Fruit fly (Drosophila melanogaster) whole organism: ENCODE measurements around the gene Tsen34.

Experiments
- CG8478 ChIP-seq: fragments of >200 bp; optimal IDR thresholded peaks from 2 replicates; lab custom pipeline; 2018; ENCODE audit warnings: inconsistent platforms
- Dll ChIP-seq: fragments of >200 bp; optimal IDR thresholded peaks from 2 replicates; lab custom pipeline; 2017
- EcR ChIP-seq, 2 experiments: fragments of >200 bp; optimal IDR thresholded peaks; 2 replicates each; lab custom pipeline; 2017; ENCODE audit warnings: missing biosample characterization in 2 of 2, missing genetic modification characterization in 2 of 2, missing genetic modification reagents in 2 of 2
- pan ChIP-seq: fragments of >200 bp; optimal IDR thresholded peaks from 2 replicates; lab custom pipeline; 2017
- psq ChIP-seq: fragments of >200 bp; optimal IDR thresholded peaks from 2 replicates; lab custom pipeline; 2017
- usp ChIP-seq: fragments of >200 bp; optimal IDR thresholded peaks from 2 replicates; lab custom pipeline; 2017; ENCODE audit warnings: missing biosample characterization, missing genetic modification characterization, mixed read lengths

Gene Tsen34

DNA sequence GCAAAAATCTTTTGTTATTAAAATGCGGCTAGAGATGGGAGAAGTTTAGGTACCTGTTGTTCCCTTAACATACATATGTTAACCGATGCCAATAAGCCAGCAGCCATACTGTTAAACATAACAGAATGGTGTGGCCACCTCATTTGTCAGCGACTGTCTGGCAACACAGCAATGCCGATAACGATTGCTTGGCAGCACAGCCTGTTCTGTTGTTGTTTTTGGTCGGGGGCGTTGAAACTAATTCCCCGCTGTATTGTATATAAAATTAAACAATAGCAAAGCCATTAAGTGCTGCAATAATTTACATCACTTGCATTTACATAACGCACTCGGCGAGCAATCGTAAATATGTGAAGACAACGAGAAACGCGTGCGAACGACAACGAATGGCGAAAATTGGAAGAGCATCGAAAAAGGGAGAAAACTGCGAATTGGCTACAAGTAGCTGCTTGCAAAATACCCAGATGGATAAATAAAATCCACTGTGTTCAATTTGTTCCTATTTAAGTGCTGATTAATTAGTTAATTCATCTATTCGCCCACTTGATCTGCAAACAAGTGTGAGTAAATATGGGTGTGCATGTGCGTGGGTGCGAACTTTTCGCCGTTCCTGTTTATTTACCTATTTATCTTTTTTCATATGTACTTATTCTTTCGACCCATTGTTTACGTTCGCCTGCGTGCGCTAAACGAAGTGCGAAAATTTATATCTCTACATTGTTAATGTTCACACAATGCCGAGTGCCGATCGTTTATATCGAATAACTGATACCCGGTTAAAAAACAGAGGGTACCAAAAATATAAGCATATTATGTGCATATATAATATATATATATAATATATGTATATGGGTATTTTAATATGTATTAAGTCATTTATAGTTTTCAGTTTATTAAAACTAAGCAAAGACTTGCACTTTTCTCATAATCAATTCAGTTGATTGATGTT lies at the start of gene Tsen34, which contains the start of gene Mgat4a:
Gene Tsen34, minus strand, starts transcription at position 8 of the 949 bp plus-strand sequence.
Gene Mgat4a, plus strand, starts transcription at position 192 of the 949 bp plus-strand sequence.
- TF ChIP-seq Dll (lab: Kevin White, UChicago) (no peak), EcR (GFP tag; optimal IDR thresholded peaks at IDR 0.05; lab: Kevin White, UChicago) (no peak), CG8478 (lab: Kevin White, UChicago) (no peak), psq (no peak), pan (lab: Kevin White, UChicago) (no peak), usp (no peak)

DNA sequence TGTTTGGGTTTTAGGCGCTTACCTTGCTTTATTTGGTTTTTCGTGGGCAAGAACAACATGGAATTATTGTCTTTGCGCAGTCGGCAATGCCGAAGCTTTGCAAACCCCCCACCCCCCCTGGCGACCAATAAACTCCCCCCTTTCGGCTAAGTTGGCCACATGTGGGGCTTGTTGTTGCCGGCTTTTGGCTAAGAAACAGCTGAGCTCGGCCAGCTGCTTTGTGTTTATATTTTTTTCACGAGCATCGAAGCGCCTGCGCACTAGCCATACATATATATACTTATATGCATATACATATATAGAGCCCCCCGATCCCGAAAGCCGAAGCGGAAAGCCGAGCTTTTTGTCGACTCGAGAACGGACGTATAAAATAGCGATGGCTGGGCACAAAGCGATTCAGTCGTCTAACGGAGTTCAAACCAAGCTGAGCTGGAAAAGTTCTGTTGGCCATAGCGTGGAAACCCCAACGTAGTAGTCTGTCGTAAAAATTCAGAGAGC lies 43.1 kb upstream of the Tsen34 start, which contains the start of gene CG17839:
Gene CG17839, plus strand, starts transcription at position 413 of the 498 bp plus-strand sequence.
- no peak for TF ChIP-seq EcR (GFP tag; optimal IDR thresholded peaks at IDR 0.05; lab: Kevin White, UChicago)

DNA sequence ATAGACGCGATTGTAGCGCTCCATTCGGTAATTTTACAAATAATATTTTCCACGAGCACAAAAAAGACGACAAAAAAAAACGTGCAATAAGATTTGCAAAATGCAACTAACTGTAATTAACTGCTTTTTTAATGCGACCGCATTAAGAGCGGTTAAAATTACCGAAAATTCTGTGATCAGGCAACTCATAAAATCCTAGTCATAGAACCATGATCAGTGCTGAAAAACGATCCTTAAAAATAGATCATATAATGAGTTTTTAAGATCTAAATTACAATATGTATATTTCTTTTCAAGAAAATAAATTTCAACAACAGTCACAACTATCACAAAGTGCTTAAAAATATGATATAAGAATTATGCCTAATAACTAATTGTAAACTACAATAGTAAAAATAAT lies 41.6 kb upstream of the Tsen34 start, which contains the start of gene gnu:
Gene gnu, minus strand, starts transcription at position 125 of the 400 bp plus-strand sequence.
- no peak for TF ChIP-seq pan (lab: Kevin White, UChicago)
- TF ChIP-seq CG8478 (lab: Kevin White, UChicago), result no peak
- no peak for TF ChIP-seq usp
- TF ChIP-seq psq, result no peak
- no peak for TF ChIP-seq Dll (lab: Kevin White, UChicago)
- no peak for TF ChIP-seq EcR (GFP tag; optimal IDR thresholded peaks at IDR 0.05; lab: Kevin White, UChicago)

DNA sequence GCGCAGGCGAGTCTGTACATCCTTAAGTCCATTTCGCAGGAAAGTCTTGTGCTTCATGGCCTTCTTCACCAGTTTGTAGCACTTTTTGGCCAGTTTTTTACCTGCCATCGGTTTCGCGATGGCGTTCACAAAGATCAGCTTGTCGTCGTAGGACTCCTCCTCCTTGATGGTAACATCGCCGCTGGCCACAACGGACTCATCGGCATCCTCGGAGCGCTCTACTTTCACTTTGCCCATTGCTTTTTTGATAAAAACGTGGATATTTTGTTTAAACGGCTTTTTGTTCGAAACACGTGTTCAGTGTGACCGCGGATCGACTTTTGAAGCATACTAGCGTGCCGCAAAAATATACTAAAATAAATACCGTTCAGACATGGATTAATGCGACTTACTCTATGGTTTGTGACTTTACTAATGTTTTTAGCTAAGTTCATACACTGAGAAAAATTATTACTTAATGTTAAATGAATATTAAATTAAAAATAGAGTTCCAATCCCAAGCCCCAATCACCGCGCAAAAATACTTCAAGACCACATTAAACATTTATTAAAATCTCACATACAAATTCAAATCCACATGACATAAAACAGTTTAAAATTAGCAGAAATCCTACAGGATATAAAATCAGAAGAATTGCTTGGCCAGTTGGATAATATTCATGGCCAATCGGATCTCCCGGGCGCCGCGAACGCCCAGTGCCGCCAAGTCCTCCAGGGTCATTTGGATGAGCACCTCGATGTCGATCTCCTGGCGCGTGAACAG lies 40.4 kb upstream of the Tsen34 start, which contains the start of gene NHP2:
Gene NHP2, minus strand, starts transcription at position 315 of the 763 bp plus-strand sequence.
- TF ChIP-seq CG8478 (lab: Kevin White, UChicago) (no peak), psq (no peak), EcR (GFP tag; optimal IDR thresholded peaks at IDR 0.05; lab: Kevin White, UChicago) (no peak), pan (lab: Kevin White, UChicago) (no peak), usp (no peak), Dll (lab: Kevin White, UChicago) (no peak)

DNA sequence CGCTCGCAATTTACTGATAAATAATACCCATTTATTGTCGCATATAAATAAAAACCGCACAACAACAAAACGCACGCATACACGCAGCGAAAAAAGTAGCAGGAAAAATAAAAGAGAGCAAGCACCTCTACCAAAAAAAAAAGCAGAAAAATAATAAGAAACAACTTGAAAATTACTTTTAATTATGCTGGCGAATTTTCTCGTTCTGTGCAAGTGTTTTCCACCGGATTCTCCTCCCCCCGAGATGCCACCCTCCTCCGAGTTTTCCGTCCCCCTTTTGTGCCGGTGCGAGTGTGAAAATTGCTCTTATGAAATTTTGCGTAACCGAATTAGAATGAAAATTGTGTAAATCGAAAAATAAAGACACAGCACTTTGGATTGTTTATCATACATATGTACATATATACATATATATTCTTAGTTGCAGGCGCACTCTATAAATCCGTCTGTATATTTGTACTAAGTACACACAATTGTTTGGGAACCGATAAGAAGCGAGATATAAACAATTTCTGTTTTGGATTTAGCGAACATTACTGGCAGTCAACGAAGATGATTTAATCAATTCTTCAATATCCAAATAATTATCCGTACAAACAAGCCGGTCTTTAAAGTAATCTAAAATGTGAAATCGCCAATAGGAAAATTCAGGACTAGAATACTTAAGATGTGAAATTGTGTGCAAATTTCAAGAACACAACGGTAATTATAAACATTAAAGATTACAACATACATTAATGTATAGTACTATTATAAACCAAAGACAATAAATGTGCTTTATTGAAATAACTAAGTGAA lies 29.4 kb upstream of the Tsen34 start:
- TF ChIP-seq EcR (GFP tag; optimal IDR thresholded peaks at IDR 0.05; lab: Kevin White, UChicago) (no peak), pan (lab: Kevin White, UChicago) (no peak), psq (no peak), usp (no peak), Dll (lab: Kevin White, UChicago) (no peak), CG8478 (lab: Kevin White, UChicago) (no peak)

DNA sequence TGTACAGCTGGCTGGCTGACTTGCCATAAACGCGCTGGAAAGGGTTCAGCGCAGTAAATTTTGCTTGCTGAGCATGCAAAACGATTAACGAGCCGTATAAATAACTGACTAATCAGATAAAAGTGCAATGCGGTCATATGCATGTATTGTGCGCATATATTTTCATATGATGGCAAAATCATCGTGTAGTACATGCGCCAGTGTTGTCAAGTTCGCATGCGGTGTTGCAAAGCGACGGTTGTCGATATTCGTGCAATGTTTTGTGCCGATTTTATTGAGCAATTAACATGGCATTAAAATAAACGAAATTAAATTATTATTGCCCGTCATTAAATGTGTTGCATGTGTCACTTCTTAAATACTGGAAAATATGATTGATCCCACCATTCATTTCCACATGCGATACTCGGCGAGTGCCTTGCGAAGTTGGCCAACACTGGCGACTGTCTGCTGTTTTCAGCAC lies 28.5 kb upstream of the Tsen34 start:
- no peak for TF ChIP-seq Dll (lab: Kevin White, UChicago)

DNA sequence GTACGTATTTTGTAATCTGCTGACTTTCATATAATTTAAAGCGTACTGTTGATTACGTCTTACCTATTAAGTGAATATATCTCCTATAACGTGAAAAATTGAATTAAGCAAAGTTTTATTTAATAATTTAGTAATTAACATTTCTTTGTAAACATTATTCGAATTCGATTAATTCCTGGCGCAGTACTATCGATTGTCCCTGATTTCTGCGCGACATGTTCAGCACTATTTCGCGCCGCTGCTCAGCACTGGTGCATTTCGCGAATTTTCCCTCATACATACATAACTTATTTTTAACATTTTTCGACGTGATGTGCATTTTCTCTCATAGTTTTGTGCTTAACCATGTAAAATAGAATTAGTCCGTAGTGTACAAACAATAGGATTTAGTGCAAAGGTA lies 28.0 kb upstream of the Tsen34 start, which contains the start of gene Helz:
Gene Helz, plus strand, starts transcription at position 260 of the 400 bp plus-strand sequence.
- no peak for TF ChIP-seq EcR (GFP tag; optimal IDR thresholded peaks at IDR 0.05; lab: Kevin White, UChicago)
- TF ChIP-seq pan (lab: Kevin White, UChicago), result no peak
- TF ChIP-seq usp, result no peak
- no peak for TF ChIP-seq psq
- TF ChIP-seq Dll (lab: Kevin White, UChicago), result no peak

DNA sequence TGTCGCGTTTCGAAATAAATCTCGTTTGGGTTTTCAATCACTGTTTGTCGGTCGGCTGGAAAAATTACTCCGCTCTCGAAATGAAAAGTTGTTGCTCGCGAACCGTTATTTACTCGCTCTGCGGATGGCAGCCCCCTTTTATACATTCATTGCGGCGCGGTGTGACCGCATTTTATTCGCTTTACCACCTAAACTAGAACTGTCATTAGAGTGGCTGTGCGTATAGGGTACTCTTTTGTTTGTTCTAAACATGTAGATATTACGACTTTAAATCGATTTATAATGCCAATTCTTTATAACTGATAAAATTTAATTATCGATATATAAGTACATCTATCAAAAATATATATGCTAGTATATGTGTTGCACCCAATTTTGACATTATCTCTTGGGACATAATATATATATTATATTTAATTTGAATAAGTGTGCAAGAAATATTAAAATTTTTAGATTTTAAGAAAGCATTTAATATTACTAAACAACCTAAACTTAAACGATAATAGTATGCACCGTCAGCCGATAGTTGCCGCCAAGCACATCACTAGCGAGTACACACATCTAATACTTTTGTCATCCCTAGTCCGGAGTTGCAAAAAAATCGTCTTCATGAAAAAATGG lies 24.7 kb upstream of the Tsen34 start, which contains the start of the genes bmm and Tdrd3:
Gene bmm, minus strand, starts transcription at position 183 of the 621 bp plus-strand sequence.
Gene Tdrd3, plus strand, starts transcription at position 562 of the 621 bp plus-strand sequence.
- no peak for TF ChIP-seq EcR (GFP tag; optimal IDR thresholded peaks at IDR 0.05; lab: Kevin White, UChicago)
- TF ChIP-seq psq, result no peak
- TF ChIP-seq Dll (lab: Kevin White, UChicago), result no peak
- no peak for TF ChIP-seq CG8478 (lab: Kevin White, UChicago)
- no peak for TF ChIP-seq pan (lab: Kevin White, UChicago)

DNA sequence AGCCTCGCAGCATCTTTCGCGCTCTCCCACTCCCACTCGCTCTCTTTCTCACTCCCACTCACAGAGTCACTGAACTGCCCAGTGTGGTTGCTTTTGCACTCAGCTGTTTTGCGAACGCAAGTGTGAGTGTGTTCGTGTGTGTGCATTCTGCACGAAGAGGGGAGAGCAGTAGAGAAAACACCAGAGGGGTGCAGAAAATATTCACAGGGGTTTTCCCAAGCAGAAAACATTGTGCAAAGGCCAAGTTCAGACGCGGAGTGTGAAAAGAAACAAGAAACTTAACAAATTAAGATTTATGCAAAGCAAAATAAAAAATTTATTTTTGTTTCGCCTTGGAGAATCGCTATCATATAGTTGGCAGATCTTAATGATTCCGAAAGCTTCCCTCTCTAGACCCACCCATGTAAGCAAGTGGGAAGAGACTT lies 23.9 kb upstream of the Tsen34 start:
- no peak for TF ChIP-seq usp
- no peak for TF ChIP-seq pan (lab: Kevin White, UChicago)
- TF ChIP-seq psq, result no peak
- no peak for TF ChIP-seq Dll (lab: Kevin White, UChicago)
- TF ChIP-seq EcR (GFP tag; optimal IDR thresholded peaks at IDR 0.05; lab: Kevin White, UChicago), result peak in 1 of 2 experiments; percentile 88
- no peak for TF ChIP-seq CG8478 (lab: Kevin White, UChicago)

DNA sequence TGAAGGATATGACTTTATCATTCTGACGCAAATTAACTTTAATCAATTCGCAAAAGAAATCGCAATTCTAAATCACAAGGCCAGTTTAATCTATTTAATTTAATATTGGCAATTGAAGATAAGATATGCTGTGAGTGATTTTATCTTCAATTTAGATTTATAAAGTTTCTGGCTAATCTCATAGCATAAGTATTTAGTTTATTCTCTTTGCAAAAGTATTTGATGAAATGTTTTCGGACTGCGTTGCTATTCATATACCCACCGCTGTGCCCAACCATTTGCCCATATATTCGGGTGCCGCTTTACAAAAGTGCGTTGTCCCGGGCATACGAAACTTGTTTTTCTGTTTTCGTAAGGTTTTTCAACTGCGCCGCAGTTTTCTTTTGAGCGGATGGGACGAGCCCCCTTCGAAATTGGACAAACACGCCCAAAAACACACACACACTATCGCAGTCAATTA lies 23.3 kb upstream of the Tsen34 start:
- TF ChIP-seq EcR (GFP tag; optimal IDR thresholded peaks at IDR 0.05; lab: Kevin White, UChicago) (no peak), psq (no peak), Dll (lab: Kevin White, UChicago) (no peak), usp (no peak), CG8478 (lab: Kevin White, UChicago) (no peak), pan (lab: Kevin White, UChicago) (no peak)
